Worm (Caenorhabditis elegans) whole organism, early embryonic: Measurements from ENCODE around the gene Y73F4A.1.

ENCODE experiments used
- B0310.2 ChIP-seq: sonication (generic microtip); optimal IDR thresholded peaks from 2 replicates; lab custom pipeline; 2016; ENCODE audit warnings: mild to moderate bottlenecking, missing genetic modification characterization, missing compliant biosample characterization
- F13C5.2 ChIP-seq: sonication (generic microtip); optimal IDR thresholded peaks from 2 replicates; lab custom pipeline; 2017; ENCODE audit warnings: mild to moderate bottlenecking, missing genetic modification characterization, inconsistent platforms, missing compliant biosample characterization
- aly-1 ChIP-seq: sonication (generic microtip); optimal IDR thresholded peaks from 2 replicates; lab custom pipeline; 2016; ENCODE audit warnings: missing genetic modification characterization, missing compliant biosample characterization
- ama-1 ChIP-seq: fragments of 150-350 bp; optimal IDR thresholded peaks from 2 replicates; lab custom pipeline; 2014
- ceh-13 ChIP-seq: fragments of 200-800 bp; sonication (Bioruptor generic); optimal IDR thresholded peaks from 2 replicates; lab custom pipeline; 2018; ENCODE audit warnings: mild to moderate bottlenecking, missing genetic modification characterization, missing compliant biosample characterization
- ceh-36 ChIP-seq: sonication (generic microtip); optimal IDR thresholded peaks from 2 replicates; lab custom pipeline; 2016; ENCODE audit warnings: missing genetic modification characterization, inconsistent platforms, missing compliant biosample characterization
- ets-7 ChIP-seq: sonication (generic microtip); optimal IDR thresholded peaks from 2 replicates; lab custom pipeline; 2016; ENCODE audit warnings: missing genotype, missing genetic modification characterization, missing compliant biosample characterization
- flt-1 ChIP-seq: fragments of 200-800 bp; sonication (Bioruptor generic); IDR thresholded peaks from 2 replicates; pipeline ENCODE4 v1.3.6; 2022; ENCODE audit warnings: missing genetic modification characterization, missing compliant biosample characterization
- hmbx-1 ChIP-seq: sonication (generic microtip); optimal IDR thresholded peaks from 2 replicates; lab custom pipeline; 2016; ENCODE audit warnings: mild to moderate bottlenecking, missing genetic modification characterization, missing compliant biosample characterization
- hmg-4 ChIP-seq: fragments of 200-800 bp; sonication (Bioruptor generic); optimal IDR thresholded peaks from 2 replicates; lab custom pipeline; 2018; ENCODE audit warnings: mild to moderate bottlenecking, missing genetic modification characterization, missing compliant biosample characterization
- hnd-1 ChIP-seq: sonication (generic microtip); optimal IDR thresholded peaks from 2 replicates; lab custom pipeline; 2016; ENCODE audit warnings: missing genetic modification characterization, missing compliant biosample characterization
- pes-1 ChIP-seq: fragments of 200-800 bp; sonication (Bioruptor generic); IDR thresholded peaks from 2 replicates; pipeline ENCODE4 v1.3.6; 2022; ENCODE audit warnings: missing genetic modification reagents, missing genetic modification characterization, missing compliant biosample characterization
- scrt-1 ChIP-seq: fragments of 200-800 bp; sonication (Bioruptor generic); IDR thresholded peaks from 2 replicates; pipeline ENCODE4 v1.3.6; 2022; ENCODE audit warnings: missing genetic modification characterization, missing compliant biosample characterization
- sea-1 ChIP-seq: fragments of 200-800 bp; sonication (Bioruptor generic); conservative IDR thresholded peaks from 2 replicates; pipeline ENCODE4 v1.3.6; 2022; ENCODE audit warnings: missing genetic modification characterization, missing compliant biosample characterization
- tbx-11 ChIP-seq: fragments of 200-800 bp; sonication (Bioruptor generic); IDR thresholded peaks from 2 replicates; pipeline ENCODE4 v1.3.6; 2022; ENCODE audit warnings: missing genetic modification characterization, missing compliant biosample characterization
- tbx-37 ChIP-seq: fragments of 200-800 bp; sonication (Bioruptor generic); conservative IDR thresholded peaks from 2 replicates; pipeline ENCODE4 v1.3.6; 2022; ENCODE audit warnings: missing genetic modification reagents, missing genetic modification characterization, missing compliant biosample characterization
- tra-4 ChIP-seq: sonication (generic microtip); optimal IDR thresholded peaks from 2 replicates; lab custom pipeline; 2017; ENCODE audit warnings: missing genetic modification characterization, missing compliant biosample characterization

The Y73F4A.1 gene

ce11 chrIV:9005310-9005709 is 39.8 kb downstream of the Y73F4A.1 start, which contains the start of gene unc-129:
Gene unc-129, minus strand, starts transcription at chrIV:9005410.
- TF ChIP-seq F13C5.2 (tag; lab: Kevin White, UChicago), result no peak
- no peak for TF ChIP-seq flt-1 (GFP tag; lab: Robert Waterston, UW)
- no peak for TF ChIP-seq aly-1 (tag; lab: Kevin White, UChicago)
- TF ChIP-seq hmg-4, result no peak
- TF ChIP-seq B0310.2, result no peak
- no peak for TF ChIP-seq ets-7 (tag; lab: Kevin White, UChicago)
- no peak for TF ChIP-seq tbx-37
- no peak for TF ChIP-seq ama-1
- no peak for TF ChIP-seq tbx-11 (GFP tag; lab: Robert Waterston, UW)
- TF ChIP-seq ceh-36 (tag; lab: Kevin White, UChicago), result no peak
- no peak for TF ChIP-seq hmbx-1 (tag; lab: Kevin White, UChicago)
- TF ChIP-seq ceh-13 (GFP tag; lab: Kevin White, UChicago), result no peak
- TF ChIP-seq sea-1, result no peak
- no peak for TF ChIP-seq hnd-1 (tag; lab: Kevin White, UChicago)
- no peak for TF ChIP-seq tra-4 (tag; lab: Kevin White, UChicago)
- no peak for TF ChIP-seq pes-1 (GFP tag; lab: Robert Waterston, UW)
- TF ChIP-seq scrt-1 (GFP tag; lab: Robert Waterston, UW), result no peak

- no peak for TF ChIP-seq tbx-11 (GFP tag; lab: Robert Waterston, UW)
- no peak for TF ChIP-seq hmg-4
- TF ChIP-seq B0310.2, result no peak
- no peak for TF ChIP-seq F13C5.2 (tag; lab: Kevin White, UChicago)
- TF ChIP-seq ceh-13 (GFP tag; lab: Kevin White, UChicago), result no peak
- TF ChIP-seq tbx-37, result no peak
- no peak for TF ChIP-seq aly-1 (tag; lab: Kevin White, UChicago)
- TF ChIP-seq hnd-1 (tag; lab: Kevin White, UChicago), result no peak
- no peak for TF ChIP-seq ets-7 (tag; lab: Kevin White, UChicago)
- TF ChIP-seq ceh-36 (tag; lab: Kevin White, UChicago), result no peak
- TF ChIP-seq pes-1 (GFP tag; lab: Robert Waterston, UW), result no peak
- no peak for TF ChIP-seq sea-1
- TF ChIP-seq tra-4 (tag; lab: Kevin White, UChicago), result no peak
- no peak for TF ChIP-seq scrt-1 (GFP tag; lab: Robert Waterston, UW)
- TF ChIP-seq flt-1 (GFP tag; lab: Robert Waterston, UW), result no peak
- no peak for TF ChIP-seq ama-1
- no peak for TF ChIP-seq hmbx-1 (tag; lab: Kevin White, UChicago)
Measured at ce11 chrIV:9002636-9003035, 42.5 kb downstream of the Y73F4A.1 start, which contains the start of gene C53D6.8. Gene C53D6.8, minus strand, starts transcription at chrIV:9002736.

ce11 chrIV:9001184-9001583 is 44.0 kb downstream of the Y73F4A.1 start:
- no peak for TF ChIP-seq flt-1 (GFP tag; lab: Robert Waterston, UW)
- no peak for TF ChIP-seq ceh-13 (GFP tag; lab: Kevin White, UChicago)
- no peak for TF ChIP-seq pes-1 (GFP tag; lab: Robert Waterston, UW)
- no peak for TF ChIP-seq ets-7 (tag; lab: Kevin White, UChicago)
- no peak for TF ChIP-seq hmg-4
- TF ChIP-seq aly-1 (tag; lab: Kevin White, UChicago), result no peak
- TF ChIP-seq hnd-1 (tag; lab: Kevin White, UChicago), result no peak
- TF ChIP-seq tbx-37, result no peak
- no peak for TF ChIP-seq B0310.2
- TF ChIP-seq ama-1, result no peak
- TF ChIP-seq hmbx-1 (tag; lab: Kevin White, UChicago), result no peak
- TF ChIP-seq F13C5.2 (tag; lab: Kevin White, UChicago), result no peak
- no peak for TF ChIP-seq tbx-11 (GFP tag; lab: Robert Waterston, UW)
- TF ChIP-seq sea-1, result no peak
- TF ChIP-seq ceh-36 (tag; lab: Kevin White, UChicago), result no peak
- TF ChIP-seq tra-4 (tag; lab: Kevin White, UChicago), result no peak
- TF ChIP-seq scrt-1 (GFP tag; lab: Robert Waterston, UW), result no peak

- no peak for TF ChIP-seq ama-1
- TF ChIP-seq B0310.2, result no peak
- no peak for TF ChIP-seq tbx-11 (GFP tag; lab: Robert Waterston, UW)
- no peak for TF ChIP-seq aly-1 (tag; lab: Kevin White, UChicago)
- TF ChIP-seq ceh-13 (GFP tag; lab: Kevin White, UChicago), result no peak
- no peak for TF ChIP-seq hmg-4
- TF ChIP-seq sea-1, result no peak
- TF ChIP-seq tra-4 (tag; lab: Kevin White, UChicago), result no peak
- TF ChIP-seq ets-7 (tag; lab: Kevin White, UChicago), result no peak
- TF ChIP-seq hmbx-1 (tag; lab: Kevin White, UChicago), result no peak
- TF ChIP-seq hnd-1 (tag; lab: Kevin White, UChicago), result no peak
- TF ChIP-seq ceh-36 (tag; lab: Kevin White, UChicago), result no peak
- no peak for TF ChIP-seq tbx-37
- no peak for TF ChIP-seq flt-1 (GFP tag; lab: Robert Waterston, UW)
- no peak for TF ChIP-seq pes-1 (GFP tag; lab: Robert Waterston, UW)
- no peak for TF ChIP-seq F13C5.2 (tag; lab: Kevin White, UChicago)
- no peak for TF ChIP-seq scrt-1 (GFP tag; lab: Robert Waterston, UW)
Measured at ce11 chrIV:9000664-9001063, 44.5 kb downstream of the Y73F4A.1 start.

ce11 chrIV:8994487-8994886 is 50.7 kb downstream of the Y73F4A.1 start:
- no peak for TF ChIP-seq tra-4 (tag; lab: Kevin White, UChicago)
